Fruit fly (Drosophila melanogaster): ENCODE results near the gene CG17124.
A peak's percentile ranks its signal among the peaks of the same experiment; 100 is the strongest.

The CG17124 gene

dm6 chr2L:10743714-10744113 lies 12.4 kb downstream of the CG17124 start, which contains the start of gene CG6729:
Gene CG6729 (minus strand): TSS chr2L:10743935.
- TF ChIP-seq CG6163 (GFP tag; IDR thresholded peaks at IDR 0.05) (no peak), CG4318 (GFP tag; optimal IDR thresholded peaks at IDR 0.05) (no peak), CG15336 (GFP tag; IDR thresholded peaks at IDR 0.05) (no peak), CG9139 (GFP tag; optimal IDR thresholded peaks at IDR 0.05) (no peak), dac (GFP tag; optimal IDR thresholded peaks at IDR 0.05) (no peak), fd85E (GFP tag; optimal IDR thresholded peaks at IDR 0.05) (no peak), spab (GFP tag; optimal IDR thresholded peaks at IDR 0.05) (no peak), CG8119 (GFP tag; IDR thresholded peaks at IDR 0.05) (no peak), lz (GFP tag; optimal IDR thresholded peaks at IDR 0.05) (no peak), CG8632 (GFP tag; optimal IDR thresholded peaks at IDR 0.05) (no peak), achi (GFP tag; optimal IDR thresholded peaks at IDR 0.05) (no peak), Gug (GFP tag; IDR thresholded peaks at IDR 0.05) (no peak), CG8319 (GFP tag; optimal IDR thresholded peaks at IDR 0.05) (no peak), CG11294 (GFP tag; IDR thresholded peaks at IDR 0.05) (no peak), CG6854 (GFP tag; optimal IDR thresholded peaks at IDR 0.05) (no peak), fd59A (GFP tag; optimal IDR thresholded peaks at IDR 0.05) (no peak), CG16779 (tag; optimal IDR thresholded peaks at IDR 0.05) (no peak), ss (GFP tag; optimal IDR thresholded peaks at IDR 0.05) (no peak), Hr39 (GFP tag; optimal IDR thresholded peaks at IDR 0.05) (no peak), CG3032 (tag; optimal IDR thresholded peaks at IDR 0.05) (no peak)

DNA sequence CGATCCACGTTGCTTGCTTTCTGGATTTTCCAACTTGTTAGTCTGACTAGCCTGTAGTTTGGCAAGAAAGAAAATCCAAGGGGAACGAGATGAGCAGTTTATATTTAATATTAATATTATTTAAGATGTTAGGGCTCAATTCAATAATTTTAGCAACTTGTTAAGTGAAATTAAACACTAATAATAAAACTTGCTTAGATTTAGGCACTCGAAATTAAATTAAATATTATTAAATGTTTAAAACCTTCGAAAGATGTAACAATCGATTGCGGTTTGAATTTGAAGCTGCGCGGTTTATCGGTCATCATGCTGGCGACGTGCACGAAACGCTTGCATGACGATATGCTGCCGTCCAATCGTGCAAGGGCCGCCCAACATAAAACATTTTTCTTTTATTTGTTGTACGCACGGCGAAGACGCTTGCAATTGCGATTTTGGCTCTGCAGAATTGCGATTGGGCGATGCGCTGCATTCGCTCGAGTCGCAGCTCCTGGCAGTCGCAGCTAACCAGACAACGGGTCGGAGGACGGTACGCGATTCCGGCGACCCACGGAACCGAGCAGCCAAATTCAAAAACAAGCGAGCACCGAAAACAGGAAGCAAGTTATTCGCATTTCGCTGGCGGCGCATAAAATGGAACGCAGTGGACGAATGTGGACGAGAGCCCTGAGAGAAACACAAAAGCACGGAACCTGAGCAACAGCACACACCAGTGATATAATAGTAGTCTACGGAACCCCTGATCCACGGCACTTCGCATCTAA lies 18.9 kb downstream of the CG17124 start, which contains the start of the genes Vha16-5 and CG12299:
TSS of gene Vha16-5 (minus strand) at position 51 of the 764 bp plus-strand sequence.
TSS of gene CG12299 (plus strand) at position 353 of the 764 bp plus-strand sequence.
- no peak for TF ChIP-seq CG10631 (GFP tag; optimal IDR thresholded peaks at IDR 0.05)
- TF ChIP-seq Gug (GFP tag; IDR thresholded peaks at IDR 0.05): no peak
- no peak for TF ChIP-seq Sox14 (GFP tag; optimal IDR thresholded peaks at IDR 0.05)
- TF ChIP-seq Hr38 (GFP tag; optimal IDR thresholded peaks at IDR 0.05): peak; percentile 45
- no peak for TF ChIP-seq Blimp-1 (GFP tag; optimal IDR thresholded peaks at IDR 0.05)
- no peak for TF ChIP-seq pdm3 (GFP tag; optimal IDR thresholded peaks at IDR 0.05)
- no peak for TF ChIP-seq CG11762 (GFP tag; optimal IDR thresholded peaks at IDR 0.05; ENCODE audit: insufficient read depth)
- no peak for TF ChIP-seq CG10669 (GFP tag; optimal IDR thresholded peaks at IDR 0.05)
- no peak for TF ChIP-seq dsx (GFP tag; optimal IDR thresholded peaks at IDR 0.05; ENCODE audit: poor library complexity, severe bottlenecking)
- peak; percentile 79 for TF ChIP-seq CG6163 (GFP tag; IDR thresholded peaks at IDR 0.05)
- TF ChIP-seq Hr4 (GFP tag; optimal IDR thresholded peaks at IDR 0.05): peak; percentile 78
- peak; percentile 77 for TF ChIP-seq fkh (GFP tag; optimal IDR thresholded peaks at IDR 0.05)
- peak; percentile 67 for TF ChIP-seq eg (GFP tag; IDR thresholded peaks at IDR 0.05)
- no peak for TF ChIP-seq salr (GFP tag; optimal IDR thresholded peaks at IDR 0.05)
- TF ChIP-seq cyc (GFP tag; optimal IDR thresholded peaks at IDR 0.05): peak; percentile 70
- no peak for TF ChIP-seq CG9139 (GFP tag; optimal IDR thresholded peaks at IDR 0.05)
- TF ChIP-seq net (GFP tag; optimal IDR thresholded peaks at IDR 0.05): no peak
- TF ChIP-seq CG3919 (GFP tag; optimal IDR thresholded peaks at IDR 0.05): peak; percentile 86
- TF ChIP-seq dac (GFP tag; optimal IDR thresholded peaks at IDR 0.05): no peak
- TF ChIP-seq CG34406 (GFP tag; optimal IDR thresholded peaks at IDR 0.05): peak; percentile 48
- TF ChIP-seq Ets21C (GFP tag; optimal IDR thresholded peaks at IDR 0.05): peak; percentile 65
- peak; percentile 73 for TF ChIP-seq acj6 (GFP tag; optimal IDR thresholded peaks at IDR 0.05)
- TF ChIP-seq CG4318 (GFP tag; optimal IDR thresholded peaks at IDR 0.05): no peak
- peak; percentile 32 for TF ChIP-seq CG11902 (GFP tag; optimal IDR thresholded peaks at IDR 0.05)
- peak; percentile 42 for TF ChIP-seq Sox15 (GFP tag; optimal IDR thresholded peaks at IDR 0.05)
- TF ChIP-seq CG8119 (GFP tag; IDR thresholded peaks at IDR 0.05): 0 out of 3 replicates have a peak, but pooled peaks have one; percentile 12
- TF ChIP-seq CG8632 (GFP tag; optimal IDR thresholded peaks at IDR 0.05): no peak
- TF ChIP-seq CG7368 (GFP tag; optimal IDR thresholded peaks at IDR 0.05): no peak
- no peak for TF ChIP-seq spab (GFP tag; optimal IDR thresholded peaks at IDR 0.05)
- no peak for TF ChIP-seq Lpt (GFP tag; optimal IDR thresholded peaks at IDR 0.05)
- peak; percentile 47 for TF ChIP-seq CG3032 (tag; optimal IDR thresholded peaks at IDR 0.05)
- TF ChIP-seq lz (GFP tag; optimal IDR thresholded peaks at IDR 0.05): peak; percentile 79
- TF ChIP-seq Met (GFP tag; optimal IDR thresholded peaks at IDR 0.05): no peak
- no peak for TF ChIP-seq svp (GFP tag)
- peak; percentile 73 for TF ChIP-seq Hr39 (GFP tag; optimal IDR thresholded peaks at IDR 0.05)
- TF ChIP-seq CG11294 (GFP tag; IDR thresholded peaks at IDR 0.05): peak; percentile 21; the same call in 1 of the 2 replicates
- TF ChIP-seq CG15336 (GFP tag; IDR thresholded peaks at IDR 0.05): peak; percentile 17; the same call in 1 of the 2 replicates
- peak; percentile 82 for TF ChIP-seq esn (GFP tag; optimal IDR thresholded peaks at IDR 0.05)
- no peak for TF ChIP-seq fd59A (GFP tag; optimal IDR thresholded peaks at IDR 0.05)
- TF ChIP-seq CG6808 (GFP tag; optimal IDR thresholded peaks at IDR 0.05): no peak
